Worm (Caenorhabditis elegans) whole organism, young adult: ENCODE measurements around the gene cyp-33C3.

ENCODE experiments used
- K12H6.12 ChIP-seq: fragments of 200-800 bp; sonication (Bioruptor generic); optimal IDR thresholded peaks from 2 replicates; lab custom pipeline; 2018; ENCODE audit warnings: mild to moderate bottlenecking, missing genetic modification characterization, missing compliant biosample characterization
- ama-1 ChIP-seq, 3 experiments: fragments of 150-350 bp in 1 of 3; sonication (generic microtip) in 2 of 3; optimal IDR thresholded peaks; 2 replicates each; lab custom pipeline; 2014 to 2018; ENCODE audit warnings: missing biosample characterization in 2 of 3, missing genetic modification characterization in 2 of 3, missing genetic modification reagents in 2 of 3
- ets-4 ChIP-seq: fragments of 200-800 bp; sonication (Bioruptor generic); optimal IDR thresholded peaks from 2 replicates; lab custom pipeline; 2018; ENCODE audit warnings: mild to moderate bottlenecking, missing genetic modification characterization, missing compliant biosample characterization
- tlf-1 ChIP-seq: fragments of 200-800 bp; sonication (Bioruptor generic); optimal IDR thresholded peaks from 2 replicates; lab custom pipeline; 2018; ENCODE audit warnings: mild to moderate bottlenecking, missing genetic modification characterization, missing compliant biosample characterization
- unc-62 ChIP-seq: fragments of 150-350 bp; optimal IDR thresholded peaks from 2 replicates; lab custom pipeline; 2014; ENCODE audit warnings: missing biosample characterization, missing genetic modification reagents, missing genetic modification characterization
- xnd-1 ChIP-seq: sonication (generic microtip); optimal IDR thresholded peaks from 2 replicates; lab custom pipeline; 2016; ENCODE audit warnings: missing genotype, missing genetic modification reagents, missing genetic modification characterization, missing compliant biosample characterization

DNA sequence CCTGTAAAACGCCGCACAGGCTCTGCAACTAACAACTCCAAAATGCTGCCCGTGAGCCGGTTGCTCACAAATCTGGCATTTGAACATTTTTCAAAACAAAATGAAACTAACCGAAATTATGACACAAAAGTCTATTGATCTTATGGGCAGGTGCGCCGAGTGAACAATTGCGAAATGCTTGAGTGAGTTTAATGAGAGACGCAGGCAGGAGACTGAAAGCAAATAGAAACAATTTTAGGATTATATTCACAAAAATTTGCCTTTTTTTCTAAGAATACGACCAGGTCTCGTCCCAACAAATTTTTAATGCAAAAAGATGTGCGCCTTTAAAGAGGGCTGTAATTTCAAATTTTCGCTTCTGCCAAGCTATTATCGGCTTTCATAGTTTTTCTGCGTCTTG, 21.9 kb downstream of the cyp-33C3 start, which contains the start of gene nhr-183:
- no peak for TF ChIP-seq xnd-1 (tag; lab: Kevin White, UChicago)
- TF ChIP-seq unc-62, result no peak
- no peak for TF ChIP-seq ama-1 (optimal IDR thresholded peaks at IDR 0.05; lab: Kevin White, UChicago)
- no peak for TF ChIP-seq ama-1 (GFP tag; optimal IDR thresholded peaks at IDR 0.05; lab: Kevin White, UChicago)
- no peak for TF ChIP-seq K12H6.12 (tag; lab: Kevin White, UChicago)
- no peak for TF ChIP-seq tlf-1 (GFP tag; lab: Kevin White, UChicago)
- TF ChIP-seq ets-4 (GFP tag; lab: Kevin White, UChicago), result no peak
